Fruit fly (Drosophila melanogaster) whole organism, wandering third instar larva: Measurements from ENCODE around the gene CG18081.

ENCODE experiments used
- Abd-B ChIP-seq: fragments of >200 bp; optimal IDR thresholded peaks from 2 replicates; lab custom pipeline; 2017; ENCODE audit warnings: missing biosample characterization, missing genetic modification characterization
- CrebA ChIP-seq: fragments of 200-800 bp; sonication (Bioruptor generic); optimal IDR thresholded peaks from 2 replicates; lab custom pipeline; 2016; ENCODE audit warnings: missing biosample characterization, mild to moderate bottlenecking, missing genetic modification characterization, borderline replicate concordance
- Dfd ChIP-seq: fragments of >200 bp; optimal IDR thresholded peaks from 2 replicates; lab custom pipeline; 2017; ENCODE audit warnings: missing biosample characterization, missing genetic modification characterization
- HLH106 ChIP-seq: fragments of 200-800 bp; optimal IDR thresholded peaks from 3 replicates; lab custom pipeline; 2019; ENCODE audit warnings: missing biosample characterization, mild to moderate bottlenecking, missing genetic modification characterization, moderate library complexity
- N ChIP-seq: fragments of >200 bp; optimal IDR thresholded peaks from 2 replicates; lab custom pipeline; 2018; ENCODE audit warnings: missing biosample characterization, missing external identifiers, missing genetic modification characterization
- Vsx2 ChIP-seq: fragments of 200-300, 225-300 bp; sonication (Bioruptor generic); optimal IDR thresholded peaks from 2 replicates; lab custom pipeline; 2018; ENCODE audit warnings: missing biosample characterization, missing genetic modification characterization; ENCODE audit not compliant: partially characterized antibody
- dl ChIP-seq, 2 experiments: fragments of 175-275, 200-275 bp in 1 of 2; fragments of 200-275 bp in 1 of 2; sonication (Bioruptor generic); optimal IDR thresholded peaks; lab custom pipeline; 2018; ENCODE audit warnings: mild to moderate bottlenecking in 2 of 2, missing biosample characterization in 2 of 2, missing genetic modification characterization in 2 of 2, moderate library complexity in 2 of 2; ENCODE audit not compliant: partially characterized antibody in 2 of 2, insufficient read depth in 1 of 2
- fru ChIP-seq: fragments of 200-800 bp; sonication (Bioruptor generic); optimal IDR thresholded peaks from 3 replicates; lab custom pipeline; 2016; ENCODE audit warnings: missing biosample characterization, mild to moderate bottlenecking, missing genetic modification characterization
- lola ChIP-seq: fragments of >200 bp; optimal IDR thresholded peaks from 2 replicates; lab custom pipeline; 2017; ENCODE audit warnings: missing biosample characterization, missing genetic modification characterization
- psq ChIP-seq: fragments of 200-800 bp; sonication (Bioruptor generic); optimal IDR thresholded peaks from 3 replicates; lab custom pipeline; 2017; ENCODE audit warnings: missing biosample characterization, mild to moderate bottlenecking, missing genetic modification characterization, moderate library complexity
- usp ChIP-seq: fragments of >200 bp; optimal IDR thresholded peaks from 2 replicates; lab custom pipeline; 2017; ENCODE audit warnings: missing biosample characterization, missing genetic modification characterization

DNA sequence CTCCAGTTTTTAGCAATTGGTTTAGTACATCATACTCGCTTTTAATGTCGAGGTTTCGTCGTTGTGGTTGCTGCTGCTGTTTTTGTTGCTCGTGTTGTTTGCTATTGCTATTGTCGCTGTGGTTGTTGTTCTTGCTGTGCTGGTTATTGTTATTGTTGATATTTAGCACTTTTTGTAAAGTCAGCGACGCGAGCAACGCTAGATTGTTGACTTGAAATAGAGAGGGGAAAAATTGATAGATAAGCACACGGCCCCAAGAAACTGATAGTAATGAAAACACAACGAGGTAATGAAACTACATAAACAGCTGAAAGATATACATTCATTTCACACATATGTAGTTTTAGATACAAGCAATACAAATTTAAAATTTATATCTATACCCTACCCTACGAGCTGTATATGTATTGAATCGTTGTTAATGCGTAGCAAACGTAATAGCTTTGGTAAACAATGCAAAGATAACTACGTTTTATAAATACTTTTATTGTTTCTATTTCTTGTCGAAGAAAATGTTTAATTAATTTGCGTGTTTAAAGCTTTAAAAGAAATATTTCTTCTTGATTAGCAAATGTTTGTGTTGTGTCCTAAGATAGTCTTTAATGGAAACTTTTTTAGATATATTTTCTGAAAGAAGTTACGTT, 11.3 kb downstream of the CG18081 start:
- TF ChIP-seq Vsx2 (GFP tag; lab: Kevin White, UChicago): no peak
- TF ChIP-seq dl (GFP tag; optimal IDR thresholded peaks at IDR 0.05; lab: Kevin White, UChicago; ENCODE audit: insufficient read depth in 1 of 2, partially characterized antibody in 2 of 2): no peak
- TF ChIP-seq usp (GFP tag; lab: Kevin White, UChicago): no peak
- TF ChIP-seq fru (GFP tag; lab: Kevin White, UChicago): no peak
- no peak for TF ChIP-seq CrebA (GFP tag; lab: Kevin White, UChicago)
- no peak for TF ChIP-seq psq (GFP tag; lab: Kevin White, UChicago)
- no peak for TF ChIP-seq N
- no peak for TF ChIP-seq Dfd (GFP tag; lab: Kevin White, UChicago)
- no peak for TF ChIP-seq HLH106 (tag; lab: Kevin White, UChicago)
- no peak for TF ChIP-seq Abd-B (GFP tag; lab: Kevin White, UChicago)
- TF ChIP-seq lola (GFP tag; lab: Kevin White, UChicago): no peak
